Worm (Caenorhabditis elegans) whole organism, L1 larva: Measurements from ENCODE around the gene inos-1.

Source experiments
- dsc-1 ChIP-seq: sonication (generic microtip); optimal IDR thresholded peaks from 2 replicates; lab custom pipeline; 2016; ENCODE audit warnings: mild to moderate bottlenecking, missing genetic modification characterization, missing compliant biosample characterization
- efl-1 ChIP-seq, 4 experiments: fragments of 150-350 bp; optimal IDR thresholded peaks in 3 of 4; peaks in 1 of 4; 1 replicate in 1 of 4; 2 replicates in 3 of 4; lab custom pipeline; 2014; ENCODE audit warnings: missing biosample characterization in 2 of 4, missing genetic modification characterization in 2 of 4, missing genetic modification reagents in 2 of 4
- fkh-10 ChIP-seq: sonication (generic microtip); optimal IDR thresholded peaks from 2 replicates; lab custom pipeline; 2017; ENCODE audit warnings: missing biosample characterization, missing genetic modification reagents, missing genetic modification characterization
- lin-39 ChIP-seq: fragments of 150-350 bp; optimal IDR thresholded peaks from 2 replicates; lab custom pipeline; 2014; ENCODE audit warnings: missing biosample characterization, missing genetic modification reagents, missing genetic modification characterization
- nhr-12 ChIP-seq: sonication (generic microtip); optimal IDR thresholded peaks from 2 replicates; lab custom pipeline; 2017; ENCODE audit warnings: missing biosample characterization, missing genetic modification characterization
- nhr-76 ChIP-seq: sonication (generic microtip); optimal IDR thresholded peaks from 2 replicates; lab custom pipeline; 2017; ENCODE audit warnings: missing biosample characterization, missing genetic modification characterization
- pqm-1 ChIP-seq: sonication (generic microtip); optimal IDR thresholded peaks from 3 replicates; lab custom pipeline; 2017; ENCODE audit warnings: missing biosample characterization, missing genetic modification characterization
- sox-4 ChIP-seq: sonication (generic microtip); optimal IDR thresholded peaks from 2 replicates; lab custom pipeline; 2016; ENCODE audit warnings: missing genetic modification characterization, missing compliant biosample characterization
- vab-15 ChIP-seq: sonication (generic microtip); optimal IDR thresholded peaks from 2 replicates; lab custom pipeline; 2017; ENCODE audit warnings: missing genotype, mild to moderate bottlenecking, missing genetic modification characterization, missing compliant biosample characterization

DNA sequence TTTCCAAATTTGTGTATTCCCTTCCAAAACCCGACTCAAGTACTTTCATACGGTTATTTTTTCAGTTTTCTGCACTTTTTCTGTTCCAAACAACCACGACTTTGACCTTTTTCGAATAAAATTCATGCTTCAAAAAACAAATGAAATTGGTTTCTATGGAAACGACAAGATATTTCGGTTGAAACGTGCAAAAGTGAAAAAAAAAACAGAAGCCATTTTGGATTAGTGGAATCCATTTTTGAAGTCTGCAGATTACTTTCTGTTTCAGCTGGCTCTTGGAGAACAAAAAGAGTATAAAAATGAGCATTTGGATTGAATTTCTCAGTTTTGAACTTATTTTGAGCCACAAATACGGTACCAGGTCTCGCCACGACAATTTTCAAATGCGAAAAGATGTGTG is 22.1 kb upstream of the inos-1 start:
- TF ChIP-seq efl-1 (optimal IDR thresholded peaks at IDR 0.05; lab: Kevin White, UChicago) (no peak), efl-1 (GFP tag; optimal IDR thresholded peaks at IDR 0.05 in 1 of 2; lab: Kevin White, UChicago) (no peak), lin-39 (no peak), nhr-12 (tag; lab: Kevin White, UChicago) (no peak), dsc-1 (no peak), fkh-10 (no peak), nhr-76 (tag; lab: Kevin White, UChicago) (no peak), sox-4 (tag; lab: Kevin White, UChicago) (peak; percentile 17), pqm-1 (no peak), vab-15 (tag; lab: Kevin White, UChicago) (no peak)
